Worm (Caenorhabditis elegans) whole organism, L3 larva: ENCODE data around the gene F22F7.4.

Experiments used
- aly-2 ChIP-seq: fragments of 150-350 bp; optimal IDR thresholded peaks from 2 replicates; lab custom pipeline; 2014; ENCODE audit warnings: missing biosample characterization, missing genetic modification characterization
- ceh-16 ChIP-seq: sonication (generic microtip); optimal IDR thresholded peaks from 2 replicates; lab custom pipeline; 2017; ENCODE audit warnings: missing biosample characterization, missing genetic modification characterization
- egl-27 ChIP-seq: sonication (generic microtip); optimal IDR thresholded peaks from 4 replicates; lab custom pipeline; 2017; ENCODE audit warnings: missing biosample characterization, missing genetic modification reagents, missing genetic modification characterization
- jun-1 ChIP-seq: fragments of 150-350 bp; optimal IDR thresholded peaks from 2 replicates; lab custom pipeline; 2014; ENCODE audit warnings: missing biosample characterization, missing genetic modification reagents, missing genetic modification characterization
- lsy-12 ChIP-seq: sonication (generic microtip); optimal IDR thresholded peaks from 2 replicates; lab custom pipeline; 2016; ENCODE audit warnings: mild to moderate bottlenecking, missing genetic modification characterization, missing compliant biosample characterization
- nfya-1 ChIP-seq: sonication (generic microtip); optimal IDR thresholded peaks from 2 replicates; lab custom pipeline; 2017; ENCODE audit warnings: missing genetic modification characterization, mild to moderate bottlenecking, missing compliant biosample characterization, antibody characterized with exemption, moderate library complexity; ENCODE audit not compliant: insufficient read depth
- nhr-11 ChIP-seq: fragments of 150-350 bp; optimal IDR thresholded peaks from 2 replicates; lab custom pipeline; 2014; ENCODE audit warnings: missing biosample characterization, missing genetic modification characterization
- nhr-12 ChIP-seq: fragments of 150-350 bp; optimal IDR thresholded peaks from 2 replicates; lab custom pipeline; 2014; ENCODE audit warnings: missing biosample characterization, missing genetic modification characterization
- nhr-77 ChIP-seq: fragments of 150-350 bp; optimal IDR thresholded peaks from 2 replicates; lab custom pipeline; 2014; ENCODE audit warnings: missing biosample characterization, missing genetic modification characterization
- snpc-4 ChIP-seq: fragments of 150-350 bp; optimal IDR thresholded peaks from 2 replicates; lab custom pipeline; 2014; ENCODE audit warnings: missing biosample characterization, missing genetic modification characterization
- unc-62 ChIP-seq: fragments of 150-350 bp; sonication (generic microtip); optimal IDR thresholded peaks from 4 replicates; lab custom pipeline; 2014; ENCODE audit warnings: missing biosample characterization, missing genetic modification reagents, missing genetic modification characterization
- zag-1 ChIP-seq: fragments of 150-350 bp; optimal IDR thresholded peaks from 2 replicates; lab custom pipeline; 2014; ENCODE audit warnings: missing biosample characterization, missing genetic modification characterization
- ztf-11 ChIP-seq: fragments of 150-350 bp; optimal IDR thresholded peaks from 2 replicates; lab custom pipeline; 2014; ENCODE audit warnings: missing biosample characterization, missing genetic modification characterization

- no peak for TF ChIP-seq snpc-4 (tag; lab: Kevin White, UChicago)
- no peak for TF ChIP-seq nhr-77
- TF ChIP-seq lsy-12 (tag; lab: Kevin White, UChicago): no peak
- TF ChIP-seq zag-1 (tag; lab: Kevin White, UChicago): no peak
- no peak for TF ChIP-seq aly-2 (tag; lab: Kevin White, UChicago)
- TF ChIP-seq egl-27 (tag; lab: Kevin White, UChicago): no peak
- TF ChIP-seq unc-62 (GFP tag; lab: Kevin White, UChicago): no peak
- no peak for TF ChIP-seq nhr-11 (tag; lab: Kevin White, UChicago)
- TF ChIP-seq ceh-16: no peak
- TF ChIP-seq ztf-11 (tag; lab: Kevin White, UChicago): no peak
- TF ChIP-seq nfya-1 (tag; lab: Kevin White, UChicago): no peak
- TF ChIP-seq nhr-12 (tag; lab: Kevin White, UChicago): no peak
- TF ChIP-seq jun-1 (tag; lab: Kevin White, UChicago): no peak
Observed at ce11 chrV:2155232-2155631, 49.4 kb upstream of the F22F7.4 start, which contains the start of gene srbc-21.
